Worm (Caenorhabditis elegans) whole organism, L2 larva: ENCODE measurements around the gene F38B7.2.

Experiments
- C34F6.9 ChIP-seq: fragments of 150-350 bp; optimal IDR thresholded peaks from 2 replicates; lab custom pipeline; 2014; ENCODE audit warnings: missing biosample characterization, missing genetic modification characterization
- F13H6.1 ChIP-seq: sonication (generic microtip); optimal IDR thresholded peaks from 2 replicates; lab custom pipeline; 2016; ENCODE audit warnings: missing genetic modification characterization, missing compliant biosample characterization
- R02D3.7 ChIP-seq: fragments of 150-350 bp; optimal IDR thresholded peaks from 2 replicates; lab custom pipeline; 2014; ENCODE audit warnings: missing biosample characterization, missing genetic modification characterization
- ZK546.5 ChIP-seq: sonication (generic microtip); optimal IDR thresholded peaks from 2 replicates; lab custom pipeline; 2017; ENCODE audit warnings: missing biosample characterization, missing genetic modification characterization
- aly-2 ChIP-seq: fragments of 150-350 bp; optimal IDR thresholded peaks from 2 replicates; lab custom pipeline; 2014; ENCODE audit warnings: missing biosample characterization, missing genetic modification characterization
- blmp-1 ChIP-seq: sonication (generic microtip); optimal IDR thresholded peaks from 2 replicates; lab custom pipeline; 2017; ENCODE audit warnings: missing genetic modification characterization, mild to moderate bottlenecking, missing compliant biosample characterization, antibody characterized with exemption, moderate library complexity; ENCODE audit not compliant: insufficient read depth
- ceh-16 ChIP-seq: fragments of 150-350 bp; optimal IDR thresholded peaks from 2 replicates; lab custom pipeline; 2014; ENCODE audit warnings: missing biosample characterization, missing genetic modification characterization
- ceh-82 ChIP-seq: fragments of 150-350 bp; optimal IDR thresholded peaks from 2 replicates; lab custom pipeline; 2014; ENCODE audit warnings: missing biosample characterization, missing genetic modification characterization
- crh-2 ChIP-seq: sonication (generic microtip); optimal IDR thresholded peaks from 2 replicates; lab custom pipeline; 2017; ENCODE audit warnings: missing biosample characterization, missing genetic modification characterization
- dmd-4 ChIP-seq: sonication (generic microtip); optimal IDR thresholded peaks from 2 replicates; lab custom pipeline; 2017; ENCODE audit warnings: missing biosample characterization, missing genetic modification characterization
- egl-27 ChIP-seq: sonication (generic microtip); optimal IDR thresholded peaks from 3 replicates; lab custom pipeline; 2017; ENCODE audit warnings: missing biosample characterization, missing genetic modification reagents, missing genetic modification characterization
- elt-1 ChIP-seq: fragments of 150-350 bp; optimal IDR thresholded peaks from 2 replicates; lab custom pipeline; 2014; ENCODE audit warnings: missing biosample characterization, missing genetic modification characterization
- elt-3 ChIP-seq: sonication (generic microtip); optimal IDR thresholded peaks from 2 replicates; lab custom pipeline; 2017; ENCODE audit warnings: missing biosample characterization, missing genetic modification characterization
- fos-1 ChIP-seq: fragments of 150-350 bp; optimal IDR thresholded peaks from 2 replicates; lab custom pipeline; 2014; ENCODE audit warnings: missing biosample characterization, missing genetic modification characterization
- gmeb-1 ChIP-seq: fragments of 150-350 bp; optimal IDR thresholded peaks from 2 replicates; lab custom pipeline; 2014; ENCODE audit warnings: missing biosample characterization, missing genetic modification characterization
- lin-13 ChIP-seq: fragments of 150-350 bp; optimal IDR thresholded peaks from 2 replicates; lab custom pipeline; 2014; ENCODE audit warnings: missing biosample characterization, missing genetic modification reagents, missing genetic modification characterization
- lin-39 ChIP-seq: fragments of 150-350 bp; optimal IDR thresholded peaks from 2 replicates; lab custom pipeline; 2014; ENCODE audit warnings: missing biosample characterization, missing genetic modification reagents, missing genetic modification characterization
- mab-5 ChIP-seq: fragments of 150-350 bp; optimal IDR thresholded peaks from 2 replicates; lab custom pipeline; 2014; ENCODE audit warnings: missing biosample characterization, missing genetic modification characterization
- mbf-1 ChIP-seq: sonication (generic microtip); optimal IDR thresholded peaks from 2 replicates; lab custom pipeline; 2017; ENCODE audit warnings: missing biosample characterization, missing genetic modification characterization
- nhr-12 ChIP-seq: fragments of 150-350 bp; optimal IDR thresholded peaks from 2 replicates; lab custom pipeline; 2014; ENCODE audit warnings: missing biosample characterization, missing genetic modification characterization
- nhr-21 ChIP-seq: fragments of 150-350 bp; optimal IDR thresholded peaks from 2 replicates; lab custom pipeline; 2014; ENCODE audit warnings: missing biosample characterization, missing genetic modification characterization
- nhr-23 ChIP-seq: fragments of 150-350 bp; optimal IDR thresholded peaks from 2 replicates; lab custom pipeline; 2014; ENCODE audit warnings: missing biosample characterization, missing genetic modification reagents, missing genetic modification characterization
- nhr-237 ChIP-seq: fragments of 150-350 bp; optimal IDR thresholded peaks from 2 replicates; lab custom pipeline; 2014; ENCODE audit warnings: missing biosample characterization, missing genetic modification characterization
- nhr-25 ChIP-seq: fragments of 150-350 bp; sonication (generic microtip); optimal IDR thresholded peaks from 3 replicates; lab custom pipeline; 2014; ENCODE audit warnings: missing biosample characterization, missing genetic modification characterization
- skn-1 ChIP-seq: sonication (generic microtip); optimal IDR thresholded peaks from 2 replicates; lab custom pipeline; 2017; ENCODE audit warnings: missing biosample characterization, missing genetic modification characterization
- sma-3 ChIP-seq: sonication (generic microtip); optimal IDR thresholded peaks from 2 replicates; lab custom pipeline; 2016; ENCODE audit warnings: missing genetic modification reagents, missing genetic modification characterization, missing compliant biosample characterization
- sma-9 ChIP-seq, 2 experiments: fragments of 150-350 bp in 1 of 2; sonication (generic microtip) in 1 of 2; optimal IDR thresholded peaks; 2 replicates each; lab custom pipeline; 2014 to 2016; ENCODE audit warnings: missing genetic modification characterization in 2 of 2, mild to moderate bottlenecking in 1 of 2, missing biosample characterization in 1 of 2, missing compliant biosample characterization in 1 of 2, missing genetic modification reagents in 1 of 2, moderate library complexity in 1 of 2
- unc-55 ChIP-seq: fragments of 150-350 bp; sonication (generic microtip); optimal IDR thresholded peaks from 3 replicates; lab custom pipeline; 2014; ENCODE audit warnings: missing biosample characterization, missing genetic modification reagents, missing genetic modification characterization
- unc-62 ChIP-seq: fragments of 150-350 bp; optimal IDR thresholded peaks from 2 replicates; lab custom pipeline; 2014; ENCODE audit warnings: missing biosample characterization, missing genetic modification reagents, missing genetic modification characterization
- zag-1 ChIP-seq: fragments of 150-350 bp; optimal IDR thresholded peaks from 2 replicates; lab custom pipeline; 2014; ENCODE audit warnings: missing biosample characterization, missing genetic modification characterization
- ztf-11 ChIP-seq: sonication (generic microtip); optimal IDR thresholded peaks from 2 replicates; lab custom pipeline; 2017; ENCODE audit warnings: missing biosample characterization, missing genetic modification characterization

Gene F38B7.2

ce11 chrV:11543564-11543963 lies at the start of gene F38B7.2:
TSS of gene F38B7.2 (plus strand) at chrV:11543963.
- TF ChIP-seq fos-1 (peak; percentile 23), sma-9 (GFP tag; optimal IDR thresholded peaks at IDR 0.05; lab: Kevin White, UChicago) (peak; percentile 54), sma-9 (tag; optimal IDR thresholded peaks at IDR 0.05; lab: Kevin White, UChicago) (no peak), sma-3 (GFP tag; lab: Kevin White, UChicago) (peak; percentile 54), crh-2 (peak; percentile 32), blmp-1 (peak; percentile 65), nhr-237 (tag; lab: Kevin White, UChicago) (no peak), ZK546.5 (no peak), nhr-25 (tag; lab: Kevin White, UChicago) (peak; percentile 86)
- TF ChIP-seq, all 48 proteins: peak for 6

- no peak for TF ChIP-seq nhr-237 (tag; lab: Kevin White, UChicago)
- no peak for TF ChIP-seq ceh-16
- TF ChIP-seq elt-3, result no peak
- no peak for TF ChIP-seq blmp-1
- TF ChIP-seq mab-5 (tag; lab: Kevin White, UChicago), result no peak
- TF ChIP-seq C34F6.9 (tag; lab: Kevin White, UChicago), result no peak
- TF ChIP-seq nhr-23 (tag; lab: Kevin White, UChicago), result no peak
- TF ChIP-seq aly-2, result no peak
- TF ChIP-seq ceh-82 (tag; lab: Kevin White, UChicago), result no peak
- no peak for TF ChIP-seq unc-62 (GFP tag; lab: Kevin White, UChicago)
Observed at ce11 chrV:11496283-11496682, 47.5 kb upstream of the F38B7.2 start, which contains the start of gene htrl-1. TSS of gene htrl-1 (minus strand) at chrV:11496383.

DNA sequence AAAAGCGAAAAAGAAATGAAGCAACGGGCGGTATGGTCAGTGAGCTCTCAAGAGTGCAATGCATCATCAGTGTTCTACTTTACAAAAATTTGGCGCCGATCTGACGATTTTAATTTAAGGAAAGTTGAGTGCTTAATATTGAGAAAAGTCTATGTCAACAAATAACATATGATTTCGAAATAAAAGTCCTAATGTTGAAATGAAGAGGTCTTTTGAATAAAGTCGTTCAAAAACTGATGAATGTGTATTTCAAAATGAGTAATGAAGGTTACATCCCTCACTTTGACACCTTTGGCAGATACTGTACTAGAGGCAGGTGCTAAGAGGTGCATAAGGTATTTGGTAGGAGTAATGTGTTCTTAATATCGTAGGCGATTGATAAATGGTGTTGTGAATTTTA lies 46.3 kb upstream of the F38B7.2 start:
- TF ChIP-seq nhr-21, result no peak
- no peak for TF ChIP-seq blmp-1
- TF ChIP-seq unc-55, result no peak
- no peak for TF ChIP-seq dmd-4 (tag; lab: Kevin White, UChicago)
- no peak for TF ChIP-seq F13H6.1
- TF ChIP-seq mab-5 (tag; lab: Kevin White, UChicago), result no peak
- no peak for TF ChIP-seq mbf-1 (tag; lab: Kevin White, UChicago)
- TF ChIP-seq nhr-25 (tag; lab: Kevin White, UChicago), result no peak
- no peak for TF ChIP-seq lin-13 (GFP tag; lab: Kevin White, UChicago)
- no peak for TF ChIP-seq sma-9 (GFP tag; optimal IDR thresholded peaks at IDR 0.05; lab: Kevin White, UChicago)
- no peak for TF ChIP-seq sma-9 (tag; optimal IDR thresholded peaks at IDR 0.05; lab: Kevin White, UChicago)
- TF ChIP-seq zag-1 (tag; lab: Kevin White, UChicago), result no peak
- no peak for TF ChIP-seq nhr-12 (tag; lab: Kevin White, UChicago)
- no peak for TF ChIP-seq elt-3

DNA sequence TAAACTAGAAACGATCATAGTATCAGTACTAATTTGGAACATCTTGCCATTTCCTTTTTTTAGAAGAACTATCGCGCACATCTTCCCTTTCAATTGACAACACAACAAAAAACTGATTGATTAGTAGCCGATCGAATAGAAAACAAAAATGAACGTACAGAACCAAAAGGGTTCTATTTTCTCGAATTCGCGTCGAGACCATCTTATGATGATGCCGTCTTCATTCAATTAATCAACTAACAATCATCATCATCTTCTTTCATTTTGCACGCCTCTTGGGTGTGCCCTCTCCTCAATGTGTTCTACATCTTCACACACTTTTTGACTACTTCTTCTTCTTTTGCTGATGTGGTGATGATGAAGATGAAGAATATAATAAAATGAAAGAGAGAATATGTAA lies 44.0 kb upstream of the F38B7.2 start:
- TF ChIP-seq fos-1 (peak; percentile 0), R02D3.7 (tag; lab: Kevin White, UChicago) (no peak), egl-27 (tag; lab: Kevin White, UChicago) (no peak), sma-3 (GFP tag; lab: Kevin White, UChicago) (peak; percentile 30), sma-9 (GFP tag; optimal IDR thresholded peaks at IDR 0.05; lab: Kevin White, UChicago) (peak; percentile 14), sma-9 (tag; optimal IDR thresholded peaks at IDR 0.05; lab: Kevin White, UChicago) (no peak), ztf-11 (tag; lab: Kevin White, UChicago) (no peak), blmp-1 (peak; percentile 48), ceh-82 (tag; lab: Kevin White, UChicago) (no peak)

DNA sequence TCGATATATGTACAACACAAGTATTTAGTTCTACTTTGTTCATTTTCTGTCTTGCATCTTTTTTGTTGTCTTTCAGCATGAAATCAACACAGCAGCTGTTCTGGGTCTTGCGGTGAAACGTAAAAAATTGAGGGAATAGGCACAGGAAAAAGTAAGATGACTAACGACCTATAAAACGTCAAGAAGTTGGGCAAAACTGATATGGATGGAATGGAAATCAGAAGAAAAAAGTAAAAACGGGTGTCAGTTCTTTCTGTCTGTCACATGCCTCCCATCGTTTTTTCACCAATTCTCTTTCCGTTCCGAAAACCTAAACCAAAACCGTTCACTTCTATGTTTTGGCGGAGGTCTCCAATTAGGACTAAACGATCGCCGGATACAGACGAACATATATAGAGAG lies 42.8 kb upstream of the F38B7.2 start:
- no peak for TF ChIP-seq blmp-1
- no peak for TF ChIP-seq nhr-21
- no peak for TF ChIP-seq elt-1 (tag; lab: Kevin White, UChicago)
- no peak for TF ChIP-seq lin-39 (tag; lab: Kevin White, UChicago)
- no peak for TF ChIP-seq lin-13 (GFP tag; lab: Kevin White, UChicago)
- TF ChIP-seq nhr-25 (tag; lab: Kevin White, UChicago), result no peak
- no peak for TF ChIP-seq skn-1
- no peak for TF ChIP-seq crh-2
- TF ChIP-seq fos-1, result no peak
- TF ChIP-seq ceh-16, result no peak

- peak; percentile 10 for TF ChIP-seq gmeb-1
- TF ChIP-seq lin-13 (GFP tag; lab: Kevin White, UChicago), result no peak
- no peak for TF ChIP-seq ZK546.5
Observed at ce11 chrV:11503081-11503751, 40.5 kb upstream of the F38B7.2 start, which contains the start of gene C55A6.12. TSS of gene C55A6.12 (minus strand) at chrV:11503131.
